Fruit fly (Drosophila melanogaster): ENCODE results near the gene CG32554.

dm6 chrX:17828298-17829033 is 24.0 kb downstream of the CG32554 start:
- TF ChIP-seq Myc (optimal IDR thresholded peaks at IDR 0.05) = no peak
- TF ChIP-seq psq (optimal IDR thresholded peaks at IDR 0.05) = no peak
- TF ChIP-seq ttk (optimal IDR thresholded peaks at IDR 0.05) = no peak
- no peak for TF ChIP-seq Sin3A (optimal IDR thresholded peaks at IDR 0.05)
- TF ChIP-seq h (optimal IDR thresholded peaks at IDR 0.05) = no peak
